Worm (Caenorhabditis elegans) whole organism, L4 larva: ENCODE results near the gene sru-36.

Experiments
- F26F4.8 ChIP-seq: fragments of 200-800 bp; sonication (Bioruptor generic); conservative IDR thresholded peaks from 2 replicates; pipeline ENCODE4 v1.3.6; 2022; ENCODE audit warnings: missing genetic modification characterization, missing compliant biosample characterization
- R02D3.7 ChIP-seq: fragments of 150-350 bp; sonication (generic microtip); optimal IDR thresholded peaks from 3 replicates; lab custom pipeline; 2014; ENCODE audit warnings: missing biosample characterization, missing genetic modification characterization
- Y105C5A.15 ChIP-seq: fragments of 200-800 bp; sonication (Bioruptor generic); IDR thresholded peaks from 2 replicates; pipeline ENCODE4 v1.3.6; 2022; ENCODE audit warnings: missing genetic modification characterization, missing compliant biosample characterization
- Y48G9A.11 ChIP-seq: fragments of 200-800 bp; sonication (Bioruptor generic); IDR thresholded peaks from 2 replicates; pipeline ENCODE4 v1.3.6; 2022; ENCODE audit warnings: missing genetic modification reagents, missing genetic modification characterization, missing compliant biosample characterization
- ama-1 ChIP-seq: fragments of 150-350 bp; optimal IDR thresholded peaks from 2 replicates; lab custom pipeline; 2014; ENCODE audit warnings: inconsistent platforms, mixed read lengths
- attf-4 ChIP-seq: sonication (generic microtip); optimal IDR thresholded peaks from 3 replicates; lab custom pipeline; 2017; ENCODE audit warnings: missing biosample characterization, missing genetic modification characterization
- ceh-32 ChIP-seq: sonication (generic microtip); optimal IDR thresholded peaks from 2 replicates; lab custom pipeline; 2016; ENCODE audit warnings: mild to moderate bottlenecking, missing genetic modification characterization, missing compliant biosample characterization; ENCODE audit not compliant: poor library complexity
- ceh-82 ChIP-seq: sonication (generic microtip); optimal IDR thresholded peaks from 2 replicates; lab custom pipeline; 2017; ENCODE audit warnings: missing biosample characterization, missing genetic modification characterization
- daf-8 ChIP-seq: fragments of 200-800 bp; sonication (Bioruptor generic); IDR thresholded peaks from 2 replicates; pipeline ENCODE4 v1.3.6; 2022; ENCODE audit warnings: missing genetic modification characterization, missing compliant biosample characterization
- dmd-6 ChIP-seq: fragments of 200-800 bp; sonication (Bioruptor generic); IDR thresholded peaks from 2 replicates; pipeline ENCODE4 v1.3.6; 2022; ENCODE audit warnings: missing genetic modification reagents, missing genetic modification characterization, missing compliant biosample characterization
- dmd-9 ChIP-seq: fragments of 200-800 bp; sonication (Bioruptor generic); IDR thresholded peaks from 2 replicates; pipeline ENCODE4 v1.3.6; 2022; ENCODE audit warnings: missing genetic modification reagents, missing genetic modification characterization, missing compliant biosample characterization
- dpl-1 ChIP-seq: fragments of 150-350 bp; optimal IDR thresholded peaks from 2 replicates; lab custom pipeline; 2014; ENCODE audit warnings: missing biosample characterization, missing genetic modification reagents, missing genetic modification characterization
- duxl-1 ChIP-seq: sonication (generic microtip); optimal IDR thresholded peaks from 2 replicates; lab custom pipeline; 2016; ENCODE audit warnings: mild to moderate bottlenecking, missing genetic modification characterization, moderate library complexity, missing compliant biosample characterization; ENCODE audit not compliant: poor library complexity
- dve-1 ChIP-seq: sonication (generic microtip); optimal IDR thresholded peaks from 2 replicates; lab custom pipeline; 2017; ENCODE audit warnings: antibody characterized with exemption, mild to moderate bottlenecking, missing genetic modification characterization, missing compliant biosample characterization; ENCODE audit not compliant: insufficient read depth
- egl-27 ChIP-seq: sonication (generic microtip); optimal IDR thresholded peaks from 3 replicates; lab custom pipeline; 2017; ENCODE audit warnings: missing biosample characterization, missing genetic modification reagents, missing genetic modification characterization
- gei-8 ChIP-seq: fragments of 200-800 bp; sonication (Bioruptor generic); optimal IDR thresholded peaks from 2 replicates; lab custom pipeline; 2018; ENCODE audit warnings: mild to moderate bottlenecking, missing genetic modification characterization, missing compliant biosample characterization
- hif-1 ChIP-seq, 2 experiments: sonication (generic microtip); optimal IDR thresholded peaks; 2 replicates each; lab custom pipeline; 2016 to 2017; ENCODE audit warnings: missing compliant biosample characterization in 2 of 2, missing genetic modification characterization in 2 of 2, missing genetic modification reagents in 2 of 2, missing genotype in 2 of 2, mild to moderate bottlenecking in 1 of 2
- hmg-1.1 ChIP-seq: fragments of 200-800 bp; sonication (Bioruptor generic); IDR thresholded peaks from 2 replicates; pipeline ENCODE4 v1.3.6; 2022; ENCODE audit warnings: missing genetic modification reagents, missing genetic modification characterization, missing compliant biosample characterization
- jun-1 ChIP-seq: fragments of 150-350 bp; optimal IDR thresholded peaks from 2 replicates; lab custom pipeline; 2014; ENCODE audit warnings: missing biosample characterization, missing genetic modification reagents, missing genetic modification characterization
- lin-1 ChIP-seq: fragments of 200-800 bp; sonication (Bioruptor generic); IDR thresholded peaks from 2 replicates; pipeline ENCODE4 v1.3.6; 2022; ENCODE audit warnings: missing genetic modification reagents, missing genetic modification characterization, missing compliant biosample characterization
- lin-13 ChIP-seq: fragments of 150-350 bp; optimal IDR thresholded peaks from 2 replicates; lab custom pipeline; 2014; ENCODE audit warnings: missing biosample characterization, missing genetic modification reagents, missing genetic modification characterization
- lsy-2 ChIP-seq, 2 experiments: fragments of 150-350 bp in 1 of 2; sonication (generic microtip) in 1 of 2; optimal IDR thresholded peaks; 2 replicates each; lab custom pipeline; 2014 to 2017; ENCODE audit warnings: missing biosample characterization in 2 of 2, missing genetic modification characterization in 2 of 2
- mdt-29 ChIP-seq: fragments of 200-800 bp; sonication (Bioruptor generic); IDR thresholded peaks from 2 replicates; pipeline ENCODE4 v1.3.6; 2022; ENCODE audit warnings: missing genetic modification reagents, missing genetic modification characterization, missing compliant biosample characterization
- mep-1 ChIP-seq: fragments of 150-350 bp; sonication (generic microtip); optimal IDR thresholded peaks from 3 replicates; lab custom pipeline; 2014; ENCODE audit warnings: missing biosample characterization, missing genetic modification characterization
- nhr-102 ChIP-seq: sonication (generic microtip); optimal IDR thresholded peaks from 2 replicates; lab custom pipeline; 2016; ENCODE audit warnings: mild to moderate bottlenecking, missing genetic modification characterization, moderate library complexity, missing compliant biosample characterization
- nhr-111 ChIP-seq: fragments of 200-800 bp; sonication (Bioruptor generic); optimal IDR thresholded peaks from 2 replicates; lab custom pipeline; 2018; ENCODE audit warnings: mild to moderate bottlenecking, missing genetic modification characterization, missing compliant biosample characterization
- nhr-42 ChIP-seq: fragments of 200-800 bp; sonication (Bioruptor generic); IDR thresholded peaks from 2 replicates; pipeline ENCODE4 v1.3.6; 2022; ENCODE audit warnings: missing genetic modification characterization, missing compliant biosample characterization
- pha-4 ChIP-seq, 2 experiments: fragments of 150-350 bp in 1 of 2; fragments of 200-800 bp in 1 of 2; sonication (Bioruptor generic) in 1 of 2; IDR thresholded peaks in 1 of 2; optimal IDR thresholded peaks in 1 of 2; 2 replicates each; pipeline versions ENCODE4 v1.3.6 to Lab custom; 2014 to 2022; ENCODE audit warnings: missing genetic modification characterization in 2 of 2, missing genetic modification reagents in 2 of 2, missing biosample characterization in 1 of 2, missing compliant biosample characterization in 1 of 2
- set-16 ChIP-seq: fragments of 200-800 bp; sonication (Bioruptor generic); IDR thresholded peaks from 2 replicates; pipeline ENCODE4 v1.3.6; 2022; ENCODE audit warnings: missing genetic modification reagents, missing genetic modification characterization, missing compliant biosample characterization
- spr-1 ChIP-seq: sonication (generic microtip); optimal IDR thresholded peaks from 2 replicates; lab custom pipeline; 2016; ENCODE audit warnings: mild to moderate bottlenecking, missing genetic modification characterization, missing compliant biosample characterization
- tag-97 ChIP-seq: fragments of 200-800 bp; sonication (Bioruptor generic); IDR thresholded peaks from 2 replicates; pipeline ENCODE4 v1.3.6; 2022; ENCODE audit warnings: missing genetic modification characterization, missing compliant biosample characterization
- unc-39 ChIP-seq: sonication (generic microtip); optimal IDR thresholded peaks from 2 replicates; lab custom pipeline; 2017; ENCODE audit warnings: missing biosample characterization, missing genetic modification characterization
- unc-62 ChIP-seq, 3 experiments: fragments of 150-350 bp in 1 of 3; sonication (generic microtip); optimal IDR thresholded peaks in 2 of 3; peaks in 1 of 3; 1 replicate in 1 of 3; 2 replicates in 2 of 3; lab custom pipeline; 2014 to 2017; ENCODE audit warnings: missing biosample characterization in 3 of 3, missing genetic modification characterization in 3 of 3, missing genetic modification reagents in 3 of 3, missing genotype in 1 of 3
- zip-11 ChIP-seq: fragments of 200-800 bp; sonication (Bioruptor generic); IDR thresholded peaks from 2 replicates; pipeline ENCODE4 v1.3.6; 2022; ENCODE audit warnings: missing genetic modification characterization, missing compliant biosample characterization
- ztf-11 ChIP-seq: fragments of 150-350 bp; optimal IDR thresholded peaks from 2 replicates; lab custom pipeline; 2014; ENCODE audit warnings: missing biosample characterization, missing genetic modification characterization
- ztf-7 ChIP-seq: fragments of 150-350 bp; optimal IDR thresholded peaks from 2 replicates; lab custom pipeline; 2014; ENCODE audit warnings: missing biosample characterization, missing genetic modification characterization

The sru-36 gene

ce11 chrV:9841376-9841775 lies at the start of gene sru-36:
Gene sru-36 (plus strand): TSS chrV:9841676.
- TF ChIP-seq dpl-1 (GFP tag; lab: Kevin White, UChicago): no peak
- TF ChIP-seq tag-97 (GFP tag; lab: Robert Waterston, UW): no peak
- TF ChIP-seq pha-4 (GFP tag; IDR thresholded peaks at IDR 0.05; lab: Robert Waterston, UW): no peak
- TF ChIP-seq pha-4 (tag; optimal IDR thresholded peaks at IDR 0.05; lab: Kevin White, UChicago): no peak
- no peak for TF ChIP-seq F26F4.8 (GFP tag; lab: Robert Waterston, UW)
- no peak for TF ChIP-seq egl-27 (tag; lab: Kevin White, UChicago)
- no peak for TF ChIP-seq dmd-9 (GFP tag; lab: Robert Waterston, UW)
- no peak for TF ChIP-seq dve-1
- TF ChIP-seq lin-1 (GFP tag; lab: Robert Waterston, UW): no peak

ce11 chrV:9794997-9795396 lies 46.5 kb upstream of the sru-36 start:
- TF ChIP-seq jun-1 (tag; lab: Kevin White, UChicago): no peak
- no peak for TF ChIP-seq unc-39 (tag; lab: Kevin White, UChicago)
- TF ChIP-seq dve-1: peak; percentile 65
- no peak for TF ChIP-seq spr-1 (tag; lab: Kevin White, UChicago)
- peak; percentile 56 for TF ChIP-seq dmd-6
- TF ChIP-seq R02D3.7: no peak
- no peak for TF ChIP-seq Y48G9A.11 (GFP tag; lab: Robert Waterston, UW)
- no peak for TF ChIP-seq duxl-1
- TF ChIP-seq gei-8: no peak
- no peak for TF ChIP-seq ceh-32 (tag; lab: Kevin White, UChicago)
- TF ChIP-seq Y105C5A.15: no peak
- TF ChIP-seq ceh-82 (tag; lab: Kevin White, UChicago): no peak
- TF ChIP-seq, all 104 proteins: peak for 2

- no peak for TF ChIP-seq lin-13
- no peak for TF ChIP-seq lsy-2 (tag; optimal IDR thresholded peaks at IDR 0.05; lab: Kevin White, UChicago)
- no peak for TF ChIP-seq daf-8 (GFP tag; lab: Robert Waterston, UW)
- no peak for TF ChIP-seq nhr-42
These were observed 45.5 kb upstream of the sru-36 start for ce11 chrV:9796002-9796401.

- TF ChIP-seq duxl-1: no peak
- no peak for TF ChIP-seq ztf-11
- TF ChIP-seq egl-27 (tag; lab: Kevin White, UChicago): no peak
- TF ChIP-seq ama-1 (lab: Kevin White, UChicago): no peak
- no peak for TF ChIP-seq dmd-9 (GFP tag; lab: Robert Waterston, UW)
- TF ChIP-seq mdt-29 (GFP tag; lab: Robert Waterston, UW): no peak
- TF ChIP-seq attf-4 (tag; lab: Kevin White, UChicago): no peak
- TF ChIP-seq hif-1 (tag; optimal IDR thresholded peaks at IDR 0.05; lab: Kevin White, UChicago): no peak
- no peak for TF ChIP-seq hmg-1.1 (GFP tag; lab: Robert Waterston, UW)
- no peak for TF ChIP-seq jun-1 (tag; lab: Kevin White, UChicago)
- no peak for TF ChIP-seq mep-1 (tag; lab: Kevin White, UChicago)
- no peak for TF ChIP-seq dve-1
- no peak for TF ChIP-seq ztf-7
- no peak for TF ChIP-seq nhr-111
- no peak for TF ChIP-seq ceh-32 (tag; lab: Kevin White, UChicago)
- no peak for TF ChIP-seq zip-11 (GFP tag; lab: Robert Waterston, UW)
- TF ChIP-seq nhr-102: no peak
These were observed 44.9 kb upstream of the sru-36 start, which contains the start of gene F46B6.9 for ce11 chrV:9796562-9796961. Gene F46B6.9 (plus strand): TSS chrV:9796862.

ce11 chrV:9798212-9798611 lies 43.3 kb upstream of the sru-36 start:
- TF ChIP-seq set-16 (GFP tag; lab: Robert Waterston, UW) (no peak), unc-62 (GFP tag; optimal IDR thresholded peaks at IDR 0.05 in 1 of 2; lab: Kevin White, UChicago) (peak in 1 of 2 experiments; percentile 61), unc-62 (tag; optimal IDR thresholded peaks at IDR 0.05; lab: Kevin White, UChicago) (no peak)
- TF ChIP-seq, all 104 proteins: peak for 1
